Fruit fly (Drosophila melanogaster) whole organism, embryonic: ENCODE measurements around the gene nAChRbeta1.

Source experiments
- CG13894 ChIP-seq: fragments of 200-800 bp; sonication (Bioruptor generic); optimal IDR thresholded peaks from 3 replicates; lab custom pipeline; 2018; ENCODE audit warnings: missing biosample characterization, mild to moderate bottlenecking, missing genetic modification characterization, moderate library complexity
- CG15073 ChIP-seq: fragments of 200-800 bp; sonication (Bioruptor generic); optimal IDR thresholded peaks from 2 replicates; lab custom pipeline; 2016; ENCODE audit warnings: missing biosample characterization, missing genetic modification characterization
- CG4282 ChIP-seq: fragments of 200-800 bp; sonication (Bioruptor generic); optimal IDR thresholded peaks from 2 replicates; lab custom pipeline; 2016; ENCODE audit warnings: missing biosample characterization, missing genetic modification characterization
- Ets97D ChIP-seq: fragments of 200-800 bp; sonication (Bioruptor generic); optimal IDR thresholded peaks from 3 replicates; lab custom pipeline; 2016; ENCODE audit warnings: missing biosample characterization, missing genetic modification characterization
- Neu2 ChIP-seq: fragments of 200-800 bp; sonication (Bioruptor generic); optimal IDR thresholded peaks from 3 replicates; lab custom pipeline; 2016; ENCODE audit warnings: missing biosample characterization, missing genetic modification characterization, borderline replicate concordance
- nerfin-2 ChIP-seq: fragments of 200-800 bp; sonication (Bioruptor generic); IDR thresholded peaks from 2 replicates; pipeline ENCODE4 v1.3.6; 2022; ENCODE audit warnings: missing biosample characterization, missing genetic modification characterization; ENCODE audit not compliant: partially characterized antibody
- tup ChIP-seq: fragments of 200-800 bp; sonication (Bioruptor generic); optimal IDR thresholded peaks from 2 replicates; lab custom pipeline; 2016; ENCODE audit warnings: missing biosample characterization, mild to moderate bottlenecking, missing genetic modification characterization, moderate library complexity

dm6 chr3L:4395501-4396073, 33.6 kb upstream of the nAChRbeta1 start:
- no peak for TF ChIP-seq Neu2 (GFP tag; lab: Kevin White, UChicago)
- TF ChIP-seq tup = no peak
- TF ChIP-seq CG15073 (GFP tag; lab: Kevin White, UChicago) = no peak
- TF ChIP-seq CG4282 = no peak
- TF ChIP-seq CG13894 (tag; lab: Kevin White, UChicago) = no peak
- TF ChIP-seq nerfin-2 (GFP tag; lab: Robert Waterston, UW) = no peak
- TF ChIP-seq Ets97D (GFP tag; lab: Kevin White, UChicago) = no peak
